Fruit fly (Drosophila melanogaster) whole organism, pupa: ENCODE measurements around the gene Rbp1-like.
A peak's percentile ranks its signal among the peaks of the same experiment; 100 is the strongest.

Source experiments
- CG10348 ChIP-seq: fragments of 200-800 bp; sonication (Bioruptor generic); IDR thresholded peaks from 2 replicates; pipeline ENCODE4 v1.3.6; 2022; ENCODE audit warnings: missing biosample characterization, missing genetic modification characterization
- CG12605 ChIP-seq: fragments of 200-800 bp; sonication (Bioruptor generic); IDR thresholded peaks from 2 replicates; pipeline ENCODE4 v1.3.6; 2022; ENCODE audit warnings: missing biosample characterization, missing genetic modification characterization
- CG13204 ChIP-seq: fragments of 200-800 bp; sonication (Bioruptor generic); optimal IDR thresholded peaks from 2 replicates; lab custom pipeline; 2018; ENCODE audit warnings: missing biosample characterization, mild to moderate bottlenecking, missing genetic modification characterization, moderate library complexity
- CG14655 ChIP-seq: fragments of 200-800 bp; sonication (Bioruptor generic); optimal IDR thresholded peaks from 3 replicates; lab custom pipeline; 2017; ENCODE audit warnings: mild to moderate bottlenecking, missing biosample characterization, missing genetic modification reagents, missing genetic modification characterization
- CG15710 ChIP-seq: fragments of 200-800 bp; sonication (Bioruptor generic); optimal IDR thresholded peaks from 2 replicates; lab custom pipeline; 2018; ENCODE audit warnings: missing biosample characterization, mild to moderate bottlenecking, missing genetic modification characterization, moderate library complexity
- CG17806 ChIP-seq: fragments of 200-800 bp; sonication (Bioruptor generic); optimal IDR thresholded peaks from 2 replicates; lab custom pipeline; 2018; ENCODE audit warnings: missing biosample characterization, mild to moderate bottlenecking, missing genetic modification characterization, moderate library complexity
- CG32121 ChIP-seq: fragments of 200-800 bp; sonication (Bioruptor generic); IDR thresholded peaks from 2 replicates; pipeline ENCODE4 v1.3.6; 2022; ENCODE audit warnings: missing biosample characterization, missing genetic modification characterization
- CG34367 ChIP-seq: fragments of 200-800 bp; sonication (Bioruptor generic); optimal IDR thresholded peaks from 2 replicates; lab custom pipeline; 2018; ENCODE audit warnings: missing biosample characterization, mild to moderate bottlenecking, missing genetic modification characterization
- CG4496 ChIP-seq: fragments of 200-800 bp; sonication (Bioruptor generic); IDR thresholded peaks from 3 replicates; pipeline ENCODE4 v1.3.6; 2022; ENCODE audit warnings: missing biosample characterization, missing genetic modification characterization
- CG8159 ChIP-seq: fragments of 200-800 bp; sonication (Bioruptor generic); optimal IDR thresholded peaks from 3 replicates; lab custom pipeline; 2018; ENCODE audit warnings: missing biosample characterization, mild to moderate bottlenecking, missing genetic modification characterization, moderate library complexity
- CG8301 ChIP-seq: fragments of 200-800 bp; sonication (Bioruptor generic); optimal IDR thresholded peaks from 2 replicates; lab custom pipeline; 2018; ENCODE audit warnings: missing biosample characterization, mild to moderate bottlenecking, missing genetic modification characterization
- CG9948 ChIP-seq: fragments of 200-800 bp; sonication (Bioruptor generic); optimal IDR thresholded peaks from 2 replicates; lab custom pipeline; 2018; ENCODE audit warnings: missing biosample characterization, mild to moderate bottlenecking, missing genetic modification characterization, moderate library complexity
- D1 ChIP-seq: fragments of 200-800 bp; sonication (Bioruptor generic); optimal IDR thresholded peaks from 2 replicates; lab custom pipeline; 2018; ENCODE audit warnings: missing biosample characterization, mild to moderate bottlenecking, missing genetic modification characterization, moderate library complexity
- EcR ChIP-seq: fragments of 200-800 bp; sonication (Bioruptor generic); optimal IDR thresholded peaks from 3 replicates; lab custom pipeline; 2019; ENCODE audit warnings: missing biosample characterization, missing genetic modification characterization, mild to moderate bottlenecking, moderate library complexity, missing genetic modification reagents
- Ets98B ChIP-seq: fragments of 200-800 bp; sonication (Bioruptor generic); IDR thresholded peaks from 2 replicates; pipeline ENCODE4 v1.3.6; 2022; ENCODE audit warnings: missing biosample characterization, missing genetic modification characterization
- Pif1A ChIP-seq: fragments of 200-800 bp; sonication (Bioruptor generic); optimal IDR thresholded peaks from 3 replicates; lab custom pipeline; 2016; ENCODE audit warnings: missing biosample characterization, missing genetic modification characterization
- Pif1B ChIP-seq: fragments of 200-800 bp; sonication (Bioruptor generic); optimal IDR thresholded peaks from 3 replicates; lab custom pipeline; 2016; ENCODE audit warnings: missing biosample characterization, missing genetic modification characterization
- Snoo ChIP-seq: fragments of 200-800 bp; sonication (Bioruptor generic); optimal IDR thresholded peaks from 3 replicates; lab custom pipeline; 2017; ENCODE audit warnings: missing biosample characterization, mild to moderate bottlenecking, missing genetic modification characterization, inconsistent platforms
- fd96Ca ChIP-seq: fragments of 200-800 bp; sonication (Bioruptor generic); IDR thresholded peaks from 3 replicates; pipeline ENCODE4 v1.3.6; 2022; ENCODE audit warnings: missing biosample characterization, missing genetic modification characterization
- gl ChIP-seq: fragments of 200-800 bp; sonication (Bioruptor generic); optimal IDR thresholded peaks from 2 replicates; lab custom pipeline; 2018; ENCODE audit warnings: missing biosample characterization, mild to moderate bottlenecking, missing genetic modification characterization
- rn ChIP-seq: fragments of 200-800 bp; sonication (Bioruptor generic); IDR thresholded peaks from 2 replicates; pipeline ENCODE4 v1.3.6; 2022; ENCODE audit warnings: missing biosample characterization, missing genetic modification characterization

The Rbp1-like gene

dm6 chrX:13386776-13387175 is 2.1 kb upstream of the Rbp1-like start:
- TF ChIP-seq EcR (GFP tag; lab: Kevin White, UChicago) (peak; percentile 2), CG12605 (GFP tag; lab: Robert Waterston, UW) (no peak), Ets98B (no peak)

dm6 chrX:13384177-13384576 is 500 bp downstream of the Rbp1-like start:
- no peak for TF ChIP-seq fd96Ca
- no peak for TF ChIP-seq rn
- no peak for TF ChIP-seq CG8159 (tag; lab: Kevin White, UChicago)
- TF ChIP-seq CG10348 (GFP tag; lab: Robert Waterston, UW) = no peak
- no peak for TF ChIP-seq EcR (GFP tag; lab: Kevin White, UChicago)
- TF ChIP-seq D1 (tag; lab: Kevin White, UChicago) = no peak
- TF ChIP-seq CG4496 = no peak
- no peak for TF ChIP-seq Pif1B (GFP tag; lab: Kevin White, UChicago)
- TF ChIP-seq Ets98B = no peak
- TF ChIP-seq CG12605 (GFP tag; lab: Robert Waterston, UW) = no peak
- no peak for TF ChIP-seq Snoo

- TF ChIP-seq CG34367 (tag; lab: Kevin White, UChicago) (peak; percentile 26), CG8159 (tag; lab: Kevin White, UChicago) (peak; percentile 29), Ets98B (peak; percentile 68), gl (tag; lab: Kevin White, UChicago) (peak; percentile 34), CG12605 (GFP tag; lab: Robert Waterston, UW) (peak; percentile 53; the same call in 1 of the 2 replicates), CG4496 (peak; percentile 76), CG13204 (GFP tag; lab: Kevin White, UChicago) (peak; percentile 30), rn (peak; percentile 47; the same call in 1 of the 2 replicates), EcR (GFP tag; lab: Kevin White, UChicago) (no peak), Snoo (peak; percentile 37), CG17806 (tag; lab: Kevin White, UChicago) (peak; percentile 39), CG10348 (GFP tag; lab: Robert Waterston, UW) (no peak), D1 (tag; lab: Kevin White, UChicago) (no peak), CG15710 (tag; lab: Kevin White, UChicago) (peak; percentile 21), CG14655 (GFP tag; lab: Kevin White, UChicago) (peak; percentile 43), fd96Ca (peak; percentile 64; the same call in 2 of the 3 replicates), CG32121 (peak; percentile 69), CG8301 (tag; lab: Kevin White, UChicago) (peak; percentile 13), Pif1B (GFP tag; lab: Kevin White, UChicago) (peak; percentile 58), CG9948 (tag; lab: Kevin White, UChicago) (no peak), Pif1A (peak; percentile 60)
- TF ChIP-seq, all 21 proteins: peak for 17
Observed at dm6 chrX:13383770-13384169, 907 bp downstream of the Rbp1-like start.

- TF ChIP-seq CG8159 (tag; lab: Kevin White, UChicago) (peak; percentile 51), CG14655 (GFP tag; lab: Kevin White, UChicago) (peak; percentile 60), CG17806 (tag; lab: Kevin White, UChicago) (peak; percentile 64), CG15710 (tag; lab: Kevin White, UChicago) (peak; percentile 49), CG9948 (tag; lab: Kevin White, UChicago) (peak; percentile 55), CG8301 (tag; lab: Kevin White, UChicago) (peak; percentile 52), CG34367 (tag; lab: Kevin White, UChicago) (peak; percentile 42), CG13204 (GFP tag; lab: Kevin White, UChicago) (no peak), Pif1A (peak; percentile 48), CG32121 (peak; percentile 47; the same call in 1 of the 2 replicates), Ets98B (peak; percentile 65), fd96Ca (peak; percentile 75; the same call in 2 of the 3 replicates), CG12605 (GFP tag; lab: Robert Waterston, UW) (peak; percentile 51; the same call in 1 of the 2 replicates), gl (tag; lab: Kevin White, UChicago) (peak; percentile 13), Pif1B (GFP tag; lab: Kevin White, UChicago) (peak; percentile 33), D1 (tag; lab: Kevin White, UChicago) (peak; percentile 24), CG4496 (peak; percentile 80), Snoo (peak; percentile 14), EcR (GFP tag; lab: Kevin White, UChicago) (no peak), rn (no peak), CG10348 (GFP tag; lab: Robert Waterston, UW) (no peak)
Observed at dm6 chrX:13376520-13376919, 8.2 kb downstream of the Rbp1-like start.

DNA sequence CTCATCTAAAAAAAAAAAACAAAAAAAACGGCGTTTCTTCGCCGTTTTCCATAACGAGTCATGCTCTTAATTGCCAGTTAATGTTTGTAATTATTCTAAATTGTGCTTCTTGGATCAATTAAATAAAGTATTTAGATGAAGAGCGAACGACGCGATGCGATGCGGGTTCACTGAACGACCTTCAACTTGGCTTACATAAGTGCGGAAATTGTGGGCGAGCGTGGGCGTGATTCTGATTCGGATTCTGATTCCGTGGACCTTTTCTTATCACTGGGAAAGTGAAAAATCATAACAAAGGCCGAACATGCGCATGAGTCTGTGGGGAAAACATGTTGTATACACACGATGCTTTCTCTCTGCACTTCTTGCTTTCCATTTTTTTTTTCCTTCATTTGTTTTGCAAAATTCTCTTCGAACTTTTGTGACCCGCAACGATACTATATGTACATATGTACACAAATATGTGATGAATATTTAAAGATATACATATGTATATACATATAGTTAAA is 9.1 kb downstream of the Rbp1-like start:
- TF ChIP-seq Snoo (no peak), EcR (GFP tag; lab: Kevin White, UChicago) (peak; percentile 85)

DNA sequence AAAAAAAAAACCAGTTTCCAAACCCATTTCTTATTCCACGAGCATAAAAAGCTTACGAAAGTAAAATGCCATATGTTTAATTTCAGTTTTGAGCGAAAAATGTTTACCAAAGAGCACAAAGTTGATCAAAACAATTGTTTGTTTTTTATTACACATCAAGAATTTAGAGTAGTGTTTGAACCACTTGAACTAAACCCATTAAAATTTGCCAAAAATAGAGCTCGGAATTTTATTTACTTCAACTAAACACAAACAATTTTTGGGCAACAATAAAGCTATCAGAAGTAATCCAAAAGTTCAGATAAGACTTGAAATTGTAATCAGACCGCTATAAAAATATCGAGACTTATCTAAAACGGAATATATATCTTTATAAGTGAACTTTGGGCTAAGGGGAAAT is 9.7 kb downstream of the Rbp1-like start:
- TF ChIP-seq CG4496 (no peak), Pif1A (no peak), Pif1B (GFP tag; lab: Kevin White, UChicago) (no peak), D1 (tag; lab: Kevin White, UChicago) (no peak), CG32121 (no peak)
- TF ChIP-seq, all 21 proteins: peak for 0

dm6 chrX:13374154-13374536 is 10.5 kb downstream of the Rbp1-like start:
- no peak for TF ChIP-seq CG17806 (tag; lab: Kevin White, UChicago)
- no peak for TF ChIP-seq gl (tag; lab: Kevin White, UChicago)
- no peak for TF ChIP-seq Ets98B
- TF ChIP-seq fd96Ca = no peak
- no peak for TF ChIP-seq CG8301 (tag; lab: Kevin White, UChicago)
- TF ChIP-seq rn = no peak
- TF ChIP-seq EcR (GFP tag; lab: Kevin White, UChicago) = no peak
- TF ChIP-seq Snoo = no peak
- no peak for TF ChIP-seq CG10348 (GFP tag; lab: Robert Waterston, UW)
- no peak for TF ChIP-seq Pif1A
